Worm (Caenorhabditis elegans): ENCODE data around the gene F42A9.8.

Gene F42A9.8

ce11 chrIV:8631033-8631432 is 12.4 kb upstream of the F42A9.8 start, which contains the start of gene dgk-4:
Gene dgk-4 (plus strand): TSS chrIV:8631333.
- TF ChIP-seq lag-1 (GFP tag; IDR thresholded peaks at IDR 0.05) = no peak
- no peak for TF ChIP-seq lsl-1 (GFP tag; optimal IDR thresholded peaks at IDR 0.05)
- no peak for TF ChIP-seq snpc-1.3 (tag; optimal IDR thresholded peaks at IDR 0.05; ENCODE audit: insufficient read depth)
- no peak for TF ChIP-seq hlh-12 (tag; optimal IDR thresholded peaks at IDR 0.05)
- no peak for TF ChIP-seq madf-8 (GFP tag; conservative IDR thresholded peaks at IDR 0.05)
- no peak for TF ChIP-seq egl-18 (GFP tag; IDR thresholded peaks at IDR 0.05)
- no peak for TF ChIP-seq unc-62 (GFP tag; optimal IDR thresholded peaks at IDR 0.05)
- TF ChIP-seq nhr-90 (tag; optimal IDR thresholded peaks at IDR 0.05) = no peak
- no peak for TF ChIP-seq rcor-1 (GFP tag; IDR thresholded peaks at IDR 0.05)
- TF ChIP-seq lsy-27 (tag; optimal IDR thresholded peaks at IDR 0.05; ENCODE audit: borderline replicate concordance, insufficient read depth) = no peak
- TF ChIP-seq snpc-1.1 (tag; optimal IDR thresholded peaks at IDR 0.05; ENCODE audit: insufficient read depth) = no peak
- no peak for TF ChIP-seq nhr-80 (tag; optimal IDR thresholded peaks at IDR 0.05)
- TF ChIP-seq nhr-27 (tag; optimal IDR thresholded peaks at IDR 0.05) = no peak
- TF ChIP-seq Y53F4B.3 (GFP tag; IDR thresholded peaks at IDR 0.05) = no peak
- TF ChIP-seq zfh-2 (GFP tag; conservative IDR thresholded peaks at IDR 0.05) = no peak

ce11 chrIV:8630243-8630642 is 11.7 kb upstream of the F42A9.8 start:
- no peak for TF ChIP-seq B0336.3 (GFP tag; IDR thresholded peaks at IDR 0.05)
- no peak for TF ChIP-seq attf-3 (GFP tag; conservative IDR thresholded peaks at IDR 0.05)
- no peak for TF ChIP-seq repo-1 (tag; optimal IDR thresholded peaks at IDR 0.05)
- no peak for TF ChIP-seq ama-1 (optimal IDR thresholded peaks at IDR 0.05)
- TF ChIP-seq ama-1 (GFP tag; optimal IDR thresholded peaks at IDR 0.05) = no peak
- no peak for TF ChIP-seq gei-17 (GFP tag; optimal IDR thresholded peaks at IDR 0.05)
- TF ChIP-seq attf-5 (GFP tag; optimal IDR thresholded peaks at IDR 0.05) = no peak
- TF ChIP-seq lin-26 (GFP tag; IDR thresholded peaks at IDR 0.05) = no peak
- no peak for TF ChIP-seq rpc-1 (optimal IDR thresholded peaks at IDR 0.05)
- no peak for TF ChIP-seq rpc-1 (tag; optimal IDR thresholded peaks at IDR 0.05)
- no peak for TF ChIP-seq atf-7 (tag; optimal IDR thresholded peaks at IDR 0.05)
- TF ChIP-seq ztf-18 (tag; optimal IDR thresholded peaks at IDR 0.05) = no peak
- no peak for TF ChIP-seq madf-6 (GFP tag; IDR thresholded peaks at IDR 0.05)
- no peak for TF ChIP-seq hrde-1 (tag; optimal IDR thresholded peaks at IDR 0.05; ENCODE audit: borderline replicate concordance)
- no peak for TF ChIP-seq unc-62 (GFP tag; optimal IDR thresholded peaks at IDR 0.05)
- no peak for TF ChIP-seq dpff-1 (tag; optimal IDR thresholded peaks at IDR 0.05)
- no peak for TF ChIP-seq nhr-179 (tag; optimal IDR thresholded peaks at IDR 0.05)
- no peak for TF ChIP-seq hmg-1.2 (GFP tag; IDR thresholded peaks at IDR 0.05)

ce11 chrIV:8629609-8630052 is 11.0 kb upstream of the F42A9.8 start:
- peak; percentile 58; the same call in 1 of the 2 replicates for TF ChIP-seq hmg-1.2 (GFP tag; IDR thresholded peaks at IDR 0.05)
- peak; percentile 23 for TF ChIP-seq attf-5 (GFP tag; optimal IDR thresholded peaks at IDR 0.05)
- no peak for TF ChIP-seq F39B2.1 (GFP tag; IDR thresholded peaks at IDR 0.05)
- TF ChIP-seq Y95B8A.8 (GFP tag; IDR thresholded peaks at IDR 0.05) = no peak
- TF ChIP-seq Y79H2A.3 (GFP tag; conservative IDR thresholded peaks at IDR 0.05) = no peak
- no peak for TF ChIP-seq ztf-28 (GFP tag; IDR thresholded peaks at IDR 0.05)
- TF ChIP-seq mcd-1 (GFP tag; IDR thresholded peaks at IDR 0.05) = 0 out of 2 replicates have a peak, but pooled peaks have one; percentile 21
- TF ChIP-seq pha-4 (tag; optimal IDR thresholded peaks at IDR 0.05) = no peak
- TF ChIP-seq cebp-1 (GFP tag; IDR thresholded peaks at IDR 0.05) = no peak
- TF ChIP-seq cebp-1 (tag; optimal IDR thresholded peaks at IDR 0.05) = peak; percentile 25
- no peak for TF ChIP-seq let-526 (GFP tag; IDR thresholded peaks at IDR 0.05)
- no peak for TF ChIP-seq snpc-3.4 (tag; optimal IDR thresholded peaks at IDR 0.05)
- TF ChIP-seq chd-7 (tag; optimal IDR thresholded peaks at IDR 0.05) = peak; percentile 53
- TF ChIP-seq lir-1 (GFP tag; conservative IDR thresholded peaks at IDR 0.05) = no peak
- peak; percentile 81 for TF ChIP-seq zfh-2 (GFP tag; conservative IDR thresholded peaks at IDR 0.05)
- TF ChIP-seq somi-1 (GFP tag; optimal IDR thresholded peaks at IDR 0.05) = peak; percentile 4
- TF ChIP-seq mel-28 (tag; optimal IDR thresholded peaks at IDR 0.05; ENCODE audit: borderline replicate concordance) = no peak
- no peak for TF ChIP-seq hsf-1 (GFP tag; IDR thresholded peaks at IDR 0.05)
- peak in 1 of 3 experiments; percentile 73 for TF ChIP-seq lin-35 (GFP tag; optimal IDR thresholded peaks at IDR 0.05)
